Worm (Caenorhabditis elegans): ENCODE data around the gene Y53F4B.17.
A peak's percentile ranks its signal among the peaks of the same experiment; 100 is the strongest.

The Y53F4B.17 gene

DNA sequence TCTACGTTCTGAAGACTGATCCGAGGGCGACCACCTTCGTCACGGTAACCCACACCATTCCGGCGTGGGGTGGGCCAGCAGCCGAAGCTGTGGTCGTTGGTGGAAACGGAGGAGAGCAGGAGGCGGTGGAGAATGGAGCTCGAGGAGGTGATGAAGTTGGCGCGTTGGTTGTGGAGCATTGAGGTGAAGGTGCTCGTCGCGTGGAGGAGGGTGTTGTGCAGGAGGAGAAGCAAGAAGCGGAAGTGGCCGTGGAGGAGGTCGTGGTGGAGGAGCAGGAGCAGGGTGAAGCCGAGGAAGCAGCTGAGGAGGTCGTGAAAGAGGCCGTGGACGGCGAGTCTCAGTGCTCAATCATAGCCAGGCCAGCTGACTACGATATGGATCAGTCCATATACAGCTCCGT, at the start of gene Y53F4B.17:
Y53F4B.17 (plus strand) TSS at position 375 of the 400 bp plus-strand sequence.
- TF ChIP-seq fkh-10 (GFP tag; optimal IDR thresholded peaks at IDR 0.05) (no peak), ama-1 (optimal IDR thresholded peaks at IDR 0.05) (no peak), ceh-28 (tag; optimal IDR thresholded peaks at IDR 0.05) (no peak), nhr-67 (tag; optimal IDR thresholded peaks at IDR 0.05) (no peak), pqm-1 (tag; optimal IDR thresholded peaks at IDR 0.05) (no peak), ZK546.5 (tag; optimal IDR thresholded peaks at IDR 0.05) (no peak), hmg-11 (tag; optimal IDR thresholded peaks at IDR 0.05) (no peak), mdl-1 (tag; optimal IDR thresholded peaks at IDR 0.05) (no peak), nhr-23 (tag; optimal IDR thresholded peaks at IDR 0.05) (no peak), nhr-12 (tag; optimal IDR thresholded peaks at IDR 0.05) (no peak), daf-12 (tag; optimal IDR thresholded peaks at IDR 0.05) (no peak), ztf-4 (tag; optimal IDR thresholded peaks at IDR 0.05) (no peak), elt-1 (tag; optimal IDR thresholded peaks at IDR 0.05) (no peak), nhr-11 (tag; optimal IDR thresholded peaks at IDR 0.05) (no peak), tbx-2 (tag; optimal IDR thresholded peaks at IDR 0.05) (no peak), elt-2 (tag; optimal IDR thresholded peaks at IDR 0.05) (no peak)

DNA sequence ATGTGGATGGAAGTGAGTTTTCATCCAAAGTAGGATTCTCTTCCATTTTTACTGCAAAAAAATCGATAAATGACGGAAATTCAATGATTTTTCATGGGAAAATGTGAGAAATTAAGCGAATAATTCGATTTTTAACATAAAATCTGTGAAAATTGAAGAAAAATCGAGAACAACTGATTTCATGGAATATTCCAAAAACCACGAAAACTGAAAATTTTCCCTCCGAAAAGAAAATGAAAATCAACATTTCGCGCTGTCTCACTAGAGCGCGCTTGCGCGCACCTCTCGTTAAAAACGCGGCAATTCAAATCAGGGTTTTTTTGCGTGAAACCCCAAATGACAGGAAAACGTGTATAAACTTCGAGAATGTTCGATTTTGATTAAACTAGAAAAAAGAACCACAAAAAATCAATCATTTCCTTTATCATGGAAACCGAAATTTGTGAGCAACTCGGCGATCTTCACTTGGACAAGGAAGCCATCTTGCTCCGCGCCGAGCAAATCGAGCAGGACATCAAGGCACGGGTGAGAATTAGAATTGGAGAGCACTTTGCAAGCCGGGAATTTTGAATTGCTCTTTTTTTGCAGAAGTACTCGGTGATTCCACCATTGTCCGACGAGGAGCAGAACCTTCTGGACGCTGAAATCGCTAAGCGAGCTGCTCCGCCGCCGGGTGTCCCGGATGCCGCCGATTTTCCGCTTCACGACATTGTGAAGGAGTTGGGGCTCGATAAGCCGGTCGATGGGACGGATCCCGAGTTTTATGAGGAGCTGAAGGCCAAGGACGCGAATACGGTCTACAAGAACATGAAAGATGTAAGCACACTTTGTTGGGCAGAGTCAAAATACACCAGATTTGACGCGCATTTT, 47.9 kb upstream of the Y53F4B.17 start, which contains the start of the genes Y53F4B.9 and Y53F4B.11:
Y53F4B.9 (minus strand) TSS at position 51 of the 870 bp plus-strand sequence.
Y53F4B.11 (plus strand) TSS at position 383 of the 870 bp plus-strand sequence.
- TF ChIP-seq unc-62 (GFP tag; optimal IDR thresholded peaks at IDR 0.05) (no peak), snpc-4 (tag; optimal IDR thresholded peaks at IDR 0.05) (peak; percentile 85), ztf-11 (tag; optimal IDR thresholded peaks at IDR 0.05) (no peak), elt-3 (tag; optimal IDR thresholded peaks at IDR 0.05) (no peak), fkh-10 (GFP tag; optimal IDR thresholded peaks at IDR 0.05) (no peak), pha-4 (tag; optimal IDR thresholded peaks at IDR 0.05) (peak; percentile 88), egl-5 (tag; optimal IDR thresholded peaks at IDR 0.05) (peak; percentile 55), nhr-67 (tag; optimal IDR thresholded peaks at IDR 0.05) (no peak), unc-39 (tag; optimal IDR thresholded peaks at IDR 0.05) (no peak), zag-1 (tag; optimal IDR thresholded peaks at IDR 0.05) (no peak), daf-12 (tag; optimal IDR thresholded peaks at IDR 0.05) (no peak), ZK546.5 (tag; optimal IDR thresholded peaks at IDR 0.05) (no peak), hmg-11 (tag; optimal IDR thresholded peaks at IDR 0.05) (peak; percentile 45), nhr-25 (tag; optimal IDR thresholded peaks at IDR 0.05) (peak; percentile 59), nhr-12 (tag; optimal IDR thresholded peaks at IDR 0.05) (no peak), ztf-4 (tag; optimal IDR thresholded peaks at IDR 0.05) (no peak), egl-27 (tag; optimal IDR thresholded peaks at IDR 0.05) (no peak), lsy-12 (tag; optimal IDR thresholded peaks at IDR 0.05) (peak; percentile 26), lin-15B (tag; optimal IDR thresholded peaks at IDR 0.05) (peak; percentile 93), nhr-28 (tag; optimal IDR thresholded peaks at IDR 0.05) (no peak), tbx-2 (tag; optimal IDR thresholded peaks at IDR 0.05) (no peak), ceh-82 (tag; optimal IDR thresholded peaks at IDR 0.05) (peak; percentile 47), ceh-28 (tag; optimal IDR thresholded peaks at IDR 0.05) (peak; percentile 59), ceh-9 (tag; optimal IDR thresholded peaks at IDR 0.05) (no peak), nhr-76 (tag; optimal IDR thresholded peaks at IDR 0.05) (no peak), nhr-11 (tag; optimal IDR thresholded peaks at IDR 0.05) (no peak), sea-2 (GFP tag; optimal IDR thresholded peaks at IDR 0.05) (no peak), pqm-1 (tag; optimal IDR thresholded peaks at IDR 0.05) (peak; percentile 44), elt-1 (tag; optimal IDR thresholded peaks at IDR 0.05) (no peak), nhr-237 (tag; optimal IDR thresholded peaks at IDR 0.05) (no peak), fos-1 (tag; optimal IDR thresholded peaks at IDR 0.05) (no peak), elt-2 (tag; optimal IDR thresholded peaks at IDR 0.05) (peak; percentile 18), eor-1 (tag; optimal IDR thresholded peaks at IDR 0.05) (no peak), skn-1 (tag; optimal IDR thresholded peaks at IDR 0.05) (peak; percentile 31), nhr-23 (tag; optimal IDR thresholded peaks at IDR 0.05) (peak; percentile 73), nfya-1 (tag; optimal IDR thresholded peaks at IDR 0.05; ENCODE audit: insufficient read depth) (peak; percentile 88), nhr-43 (tag; optimal IDR thresholded peaks at IDR 0.05; ENCODE audit: poor library complexity, severe bottlenecking) (no peak), nhr-77 (tag; optimal IDR thresholded peaks at IDR 0.05) (peak; percentile 61), ceh-16 (tag; optimal IDR thresholded peaks at IDR 0.05) (no peak), ama-1 (optimal IDR thresholded peaks at IDR 0.05) (peak; percentile 16), fkh-2 (tag; optimal IDR thresholded peaks at IDR 0.05) (no peak), aly-2 (tag; optimal IDR thresholded peaks at IDR 0.05) (no peak), jun-1 (tag; optimal IDR thresholded peaks at IDR 0.05) (peak; percentile 42), R02D3.7 (tag; optimal IDR thresholded peaks at IDR 0.05) (peak; percentile 62), mml-1 (tag; optimal IDR thresholded peaks at IDR 0.05) (no peak), lin-39 (tag; optimal IDR thresholded peaks at IDR 0.05) (peak; percentile 77), mdl-1 (tag; optimal IDR thresholded peaks at IDR 0.05) (no peak)

All from whole organism, L3 larva.